Worm (Caenorhabditis elegans): ENCODE results near the gene cyb-3.

DNA sequence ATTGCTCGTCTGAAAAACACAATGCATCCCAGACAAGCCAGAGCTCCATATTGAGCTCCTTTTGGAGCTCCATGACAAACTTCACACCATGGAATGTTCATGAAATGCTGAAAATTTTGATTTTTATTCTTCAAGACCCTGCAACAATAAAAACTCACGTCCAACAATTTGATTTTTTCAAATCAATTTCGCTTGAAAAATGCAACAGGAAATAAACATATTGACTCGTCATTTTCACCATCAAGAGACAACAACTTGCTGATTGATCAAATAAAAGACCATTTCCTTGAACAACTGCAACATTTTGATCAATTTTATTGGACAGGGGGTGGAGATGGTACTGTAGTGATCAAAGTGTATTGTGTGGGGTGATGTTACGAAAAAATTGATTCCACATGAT is 25.8 kb upstream of the cyb-3 start, which contains the start of gene nhr-269:
- TF ChIP-seq skn-1 (tag; optimal IDR thresholded peaks at IDR 0.05), result no peak
- TF ChIP-seq nhr-11 (tag; optimal IDR thresholded peaks at IDR 0.05), result no peak
- TF ChIP-seq ztf-11 (tag; optimal IDR thresholded peaks at IDR 0.05), result no peak
- no peak for TF ChIP-seq lin-15B (tag; optimal IDR thresholded peaks at IDR 0.05)
- TF ChIP-seq egl-27 (tag; optimal IDR thresholded peaks at IDR 0.05), result no peak
